Worm (Caenorhabditis elegans) whole organism, L1 larva: Measurements from ENCODE around the gene F28A12.10.
A peak's percentile ranks its signal among the peaks of the same experiment; 100 is the strongest.

Source experiments
- C16A3.4 ChIP-seq: fragments of 150-350 bp; optimal IDR thresholded peaks from 2 replicates; lab custom pipeline; 2014; ENCODE audit warnings: missing biosample characterization, missing genetic modification characterization
- F16B12.6 ChIP-seq: fragments of 150-350 bp; optimal IDR thresholded peaks from 2 replicates; lab custom pipeline; 2014; ENCODE audit warnings: missing biosample characterization, missing genetic modification characterization
- alr-1 ChIP-seq: fragments of 200-800 bp; sonication (Bioruptor generic); optimal IDR thresholded peaks from 2 replicates; lab custom pipeline; 2018; ENCODE audit warnings: borderline replicate concordance, mild to moderate bottlenecking, missing genetic modification characterization, missing compliant biosample characterization
- ceh-8 ChIP-seq: fragments of 200-800 bp; sonication (Bioruptor generic); optimal IDR thresholded peaks from 2 replicates; lab custom pipeline; 2018; ENCODE audit warnings: mild to moderate bottlenecking, missing genetic modification characterization, moderate library complexity, missing compliant biosample characterization
- ceh-88 ChIP-seq: fragments of 200-800 bp; sonication (Bioruptor generic); IDR thresholded peaks from 2 replicates; pipeline ENCODE4 v1.3.6; 2022; ENCODE audit warnings: missing genetic modification characterization, missing compliant biosample characterization
- ceh-90 ChIP-seq: sonication (generic microtip); optimal IDR thresholded peaks from 2 replicates; lab custom pipeline; 2016; ENCODE audit warnings: missing genetic modification characterization, missing compliant biosample characterization
- ces-1 ChIP-seq: fragments of 150-350 bp; optimal IDR thresholded peaks from 2 replicates; lab custom pipeline; 2014; ENCODE audit warnings: missing biosample characterization, missing genetic modification reagents, missing genetic modification characterization
- dsc-1 ChIP-seq: sonication (generic microtip); optimal IDR thresholded peaks from 2 replicates; lab custom pipeline; 2016; ENCODE audit warnings: mild to moderate bottlenecking, missing genetic modification characterization, missing compliant biosample characterization
- efl-1 ChIP-seq, 4 experiments: fragments of 150-350 bp; optimal IDR thresholded peaks in 3 of 4; peaks in 1 of 4; 1 replicate in 1 of 4; 2 replicates in 3 of 4; lab custom pipeline; 2014; ENCODE audit warnings: missing biosample characterization in 2 of 4, missing genetic modification characterization in 2 of 4, missing genetic modification reagents in 2 of 4
- egl-27 ChIP-seq, 2 experiments: fragments of 150-350 bp in 1 of 2; sonication (generic microtip); optimal IDR thresholded peaks; 3 replicates each; lab custom pipeline; 2017 to 2018; ENCODE audit warnings: missing biosample characterization in 2 of 2, missing genetic modification characterization in 2 of 2, missing genetic modification reagents in 2 of 2
- elt-3 ChIP-seq, 6 experiments: fragments of 150-350 bp in 1 of 6; sonication (generic microtip); optimal IDR thresholded peaks; 2 replicates each; lab custom pipeline; 2017 to 2018; ENCODE audit warnings: missing biosample characterization in 6 of 6, missing genetic modification characterization in 6 of 6, inconsistent platforms in 1 of 6
- ets-5 ChIP-seq: fragments of 200-800 bp; sonication (Bioruptor generic); IDR thresholded peaks from 2 replicates; pipeline ENCODE4 v1.3.6; 2022; ENCODE audit warnings: missing genetic modification characterization, missing compliant biosample characterization
- fkh-10 ChIP-seq: sonication (generic microtip); optimal IDR thresholded peaks from 2 replicates; lab custom pipeline; 2017; ENCODE audit warnings: missing biosample characterization, missing genetic modification reagents, missing genetic modification characterization
- fkh-4 ChIP-seq: sonication (generic microtip); optimal IDR thresholded peaks from 2 replicates; lab custom pipeline; 2016; ENCODE audit warnings: missing compliant biosample characterization, missing genetic modification characterization, borderline replicate concordance
- fkh-8 ChIP-seq: sonication (generic microtip); optimal IDR thresholded peaks from 2 replicates; lab custom pipeline; 2016; ENCODE audit warnings: mild to moderate bottlenecking, missing genetic modification characterization, missing compliant biosample characterization
- hlh-4 ChIP-seq: sonication (generic microtip); optimal IDR thresholded peaks from 2 replicates; lab custom pipeline; 2016; ENCODE audit warnings: mild to moderate bottlenecking, missing genetic modification characterization, missing compliant biosample characterization
- hpl-2 ChIP-seq: fragments of 150-350 bp; optimal IDR thresholded peaks from 2 replicates; lab custom pipeline; 2014; ENCODE audit warnings: missing biosample characterization, missing genetic modification reagents, missing genetic modification characterization
- irx-1 ChIP-seq: sonication (generic microtip); optimal IDR thresholded peaks from 2 replicates; lab custom pipeline; 2016; ENCODE audit warnings: missing genetic modification characterization, missing compliant biosample characterization
- jun-1 ChIP-seq: fragments of 150-350 bp; optimal IDR thresholded peaks from 2 replicates; lab custom pipeline; 2014; ENCODE audit warnings: missing biosample characterization, missing genetic modification reagents, missing genetic modification characterization
- lin-14 ChIP-seq: fragments of 200-800 bp; sonication (Bioruptor generic); optimal IDR thresholded peaks from 2 replicates; lab custom pipeline; 2018; ENCODE audit warnings: mild to moderate bottlenecking, missing genetic modification characterization, moderate library complexity, missing compliant biosample characterization
- lir-3 ChIP-seq: sonication (generic microtip); optimal IDR thresholded peaks from 2 replicates; lab custom pipeline; 2016; ENCODE audit warnings: mild to moderate bottlenecking, missing genetic modification characterization, moderate library complexity, missing compliant biosample characterization; ENCODE audit not compliant: poor library complexity
- lsy-2 ChIP-seq, 2 experiments: fragments of 150-350 bp; optimal IDR thresholded peaks; 2 replicates each; lab custom pipeline; 2014; ENCODE audit warnings: missing biosample characterization in 2 of 2, missing genetic modification characterization in 2 of 2
- mab-9 ChIP-seq: fragments of 200-800 bp; sonication (Bioruptor generic); IDR thresholded peaks from 2 replicates; pipeline ENCODE4 v1.3.6; 2022; ENCODE audit warnings: missing genetic modification reagents, missing genetic modification characterization, missing compliant biosample characterization
- mdl-1 ChIP-seq, 2 experiments: fragments of 150-350 bp; optimal IDR thresholded peaks; 2 replicates each; lab custom pipeline; 2014 to 2017; ENCODE audit warnings: missing biosample characterization in 2 of 2, missing genetic modification characterization in 2 of 2, inconsistent platforms in 1 of 2
- mef-2 ChIP-seq: fragments of 150-350 bp; optimal IDR thresholded peaks from 2 replicates; lab custom pipeline; 2014; ENCODE audit warnings: missing biosample characterization, missing genetic modification characterization
- mep-1 ChIP-seq: fragments of 150-350 bp; optimal IDR thresholded peaks from 2 replicates; lab custom pipeline; 2014; ENCODE audit warnings: missing biosample characterization, missing genetic modification characterization
- nhr-12 ChIP-seq: sonication (generic microtip); optimal IDR thresholded peaks from 2 replicates; lab custom pipeline; 2017; ENCODE audit warnings: missing biosample characterization, missing genetic modification characterization
- nhr-19 ChIP-seq: fragments of 200-800 bp; sonication (Bioruptor generic); conservative IDR thresholded peaks from 2 replicates; pipeline ENCODE4 v1.3.6; 2022; ENCODE audit warnings: missing genetic modification characterization, missing compliant biosample characterization
- nhr-20 ChIP-seq: sonication (generic microtip); optimal IDR thresholded peaks from 2 replicates; lab custom pipeline; 2016; ENCODE audit warnings: mild to moderate bottlenecking, missing genetic modification characterization, missing compliant biosample characterization
- nhr-28 ChIP-seq: fragments of 150-350 bp; optimal IDR thresholded peaks from 2 replicates; lab custom pipeline; 2014; ENCODE audit warnings: missing biosample characterization, missing genetic modification characterization
- nhr-47 ChIP-seq: sonication (generic microtip); optimal IDR thresholded peaks from 2 replicates; lab custom pipeline; 2016; ENCODE audit warnings: mild to moderate bottlenecking, missing genetic modification characterization, moderate library complexity, missing compliant biosample characterization
- nhr-71 ChIP-seq: sonication (generic microtip); optimal IDR thresholded peaks from 2 replicates; lab custom pipeline; 2016; ENCODE audit warnings: mild to moderate bottlenecking, missing genetic modification characterization, moderate library complexity, missing compliant biosample characterization
- nhr-77 ChIP-seq: fragments of 150-350 bp; optimal IDR thresholded peaks from 2 replicates; lab custom pipeline; 2014; ENCODE audit warnings: missing biosample characterization, missing genetic modification characterization
- nhr-85 ChIP-seq: sonication (generic microtip); peaks from one replicate; lab custom pipeline; 2016; ENCODE audit warnings: missing genetic modification characterization, inconsistent platforms, missing compliant biosample characterization
- nhr-90 ChIP-seq: sonication (generic microtip); optimal IDR thresholded peaks from 2 replicates; lab custom pipeline; 2016; ENCODE audit warnings: mild to moderate bottlenecking, missing genetic modification characterization, missing compliant biosample characterization; ENCODE audit not compliant: poor library complexity
- pax-3 ChIP-seq: fragments of 200-800 bp; sonication (Bioruptor generic); optimal IDR thresholded peaks from 2 replicates; lab custom pipeline; 2018; ENCODE audit warnings: mild to moderate bottlenecking, missing genetic modification characterization, moderate library complexity, missing compliant biosample characterization
- pqm-1 ChIP-seq: sonication (generic microtip); optimal IDR thresholded peaks from 3 replicates; lab custom pipeline; 2017; ENCODE audit warnings: missing biosample characterization, missing genetic modification characterization
- skn-1 ChIP-seq: fragments of 150-350 bp; optimal IDR thresholded peaks from 2 replicates; lab custom pipeline; 2014; ENCODE audit warnings: missing biosample characterization, missing genetic modification characterization
- snu-23 ChIP-seq: sonication (generic microtip); optimal IDR thresholded peaks from 2 replicates; lab custom pipeline; 2016; ENCODE audit warnings: missing genetic modification characterization, missing compliant biosample characterization
- sox-4 ChIP-seq: sonication (generic microtip); optimal IDR thresholded peaks from 2 replicates; lab custom pipeline; 2016; ENCODE audit warnings: missing genetic modification characterization, missing compliant biosample characterization
- sptf-1 ChIP-seq: fragments of 150-350 bp; optimal IDR thresholded peaks from 2 replicates; lab custom pipeline; 2014; ENCODE audit warnings: missing biosample characterization, missing genetic modification characterization
- sup-37 ChIP-seq: fragments of 200-800 bp; sonication (Bioruptor generic); optimal IDR thresholded peaks from 2 replicates; lab custom pipeline; 2018; ENCODE audit warnings: mild to moderate bottlenecking, missing genetic modification characterization, missing compliant biosample characterization
- tbx-2 ChIP-seq: sonication (generic microtip); optimal IDR thresholded peaks from 2 replicates; lab custom pipeline; 2016; ENCODE audit warnings: missing genetic modification characterization, missing compliant biosample characterization
- unc-130 ChIP-seq: fragments of 150-350 bp; optimal IDR thresholded peaks from 2 replicates; lab custom pipeline; 2017; ENCODE audit warnings: missing biosample characterization, missing genetic modification characterization, inconsistent platforms
- unc-98 ChIP-seq: fragments of 200-800 bp; sonication (Bioruptor generic); IDR thresholded peaks from 2 replicates; pipeline ENCODE4 v1.3.6; 2022; ENCODE audit warnings: missing genetic modification characterization, missing compliant biosample characterization
- vab-15 ChIP-seq: sonication (generic microtip); optimal IDR thresholded peaks from 2 replicates; lab custom pipeline; 2017; ENCODE audit warnings: missing genotype, mild to moderate bottlenecking, missing genetic modification characterization, missing compliant biosample characterization
- xbp-1 ChIP-seq: sonication (generic microtip); optimal IDR thresholded peaks from 2 replicates; lab custom pipeline; 2016; ENCODE audit warnings: missing genetic modification characterization, missing compliant biosample characterization
- zip-4 ChIP-seq: fragments of 200-800 bp; sonication (Bioruptor generic); optimal IDR thresholded peaks from 2 replicates; lab custom pipeline; 2018; ENCODE audit warnings: mild to moderate bottlenecking, missing genetic modification characterization, moderate library complexity, missing compliant biosample characterization
- ztf-4 ChIP-seq: fragments of 150-350 bp; optimal IDR thresholded peaks from 2 replicates; lab custom pipeline; 2014; ENCODE audit warnings: missing biosample characterization, missing genetic modification characterization

The F28A12.10 gene

DNA sequence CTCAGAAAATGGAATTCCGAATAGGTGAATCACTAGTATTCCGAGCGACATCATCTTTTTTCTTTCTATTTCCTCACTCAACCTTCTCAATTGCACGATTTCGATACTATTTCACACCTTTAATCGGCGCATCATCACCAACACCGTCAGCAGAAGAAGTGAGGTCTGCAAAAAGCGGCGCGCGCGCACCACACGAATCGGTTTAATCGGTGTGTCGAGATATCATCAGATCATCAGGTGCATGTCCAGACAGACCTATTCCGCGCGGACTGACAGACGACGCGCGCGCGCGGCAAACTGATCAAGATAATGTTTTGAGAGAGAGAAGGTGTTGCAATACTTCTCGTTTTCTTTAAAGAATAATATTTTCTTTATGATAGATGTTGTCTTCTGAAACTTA lies 22.9 kb upstream of the F28A12.10 start (continued):
- TF ChIP-seq mab-9 (GFP tag; lab: Robert Waterston, UW) (no peak), irx-1 (tag; lab: Kevin White, UChicago) (no peak), nhr-77 (tag; lab: Kevin White, UChicago) (no peak), nhr-28 (tag; lab: Kevin White, UChicago) (no peak), sptf-1 (tag; lab: Kevin White, UChicago) (no peak), ces-1 (no peak), fkh-10 (GFP tag; lab: Kevin White, UChicago) (no peak), pqm-1 (tag; lab: Kevin White, UChicago) (no peak)
- TF ChIP-seq, all 84 proteins: peak for 6

DNA sequence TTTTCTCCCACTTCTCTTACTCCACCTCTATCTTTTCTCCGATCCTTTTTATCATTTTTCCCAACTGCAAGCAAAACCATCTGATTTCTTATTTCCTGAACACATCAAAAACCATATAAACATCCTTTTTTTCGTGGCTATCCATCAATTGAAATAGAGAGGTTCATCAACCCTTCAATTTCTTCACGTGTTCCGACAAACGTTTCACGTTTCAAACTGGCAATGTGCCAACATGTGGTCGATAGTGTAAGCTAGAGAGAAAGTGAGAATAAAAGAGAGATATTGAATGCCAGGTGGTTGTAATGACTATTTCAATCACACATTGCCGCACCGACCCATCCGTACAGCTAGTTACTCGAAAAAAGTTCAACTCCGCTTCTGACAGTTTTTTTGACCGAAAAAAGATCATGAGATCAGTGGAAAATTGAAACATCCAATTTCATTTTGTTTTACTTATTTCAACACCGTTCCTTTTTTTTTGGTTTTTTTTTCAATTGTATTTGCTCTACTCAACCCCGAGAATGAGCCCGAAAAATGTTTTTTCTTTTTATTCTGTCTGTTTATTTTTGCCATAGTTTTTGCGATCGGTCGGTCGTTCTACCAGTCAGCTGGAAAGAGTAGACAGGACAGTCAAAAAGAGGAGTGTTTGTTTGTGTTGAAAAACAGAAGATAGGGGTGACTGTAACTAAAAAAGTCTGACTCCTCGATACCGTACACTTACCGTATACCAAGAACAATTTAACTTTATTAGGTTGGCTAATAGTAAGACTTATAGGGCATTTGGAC lies 21.2 kb upstream of the F28A12.10 start:
- peak; percentile 13 for TF ChIP-seq sup-37 (GFP tag; lab: Kevin White, UChicago)
- no peak for TF ChIP-seq hpl-2 (GFP tag; lab: Kevin White, UChicago)
- no peak for TF ChIP-seq mef-2 (tag; lab: Kevin White, UChicago)
- no peak for TF ChIP-seq ceh-88 (GFP tag; lab: Robert Waterston, UW)
- no peak for TF ChIP-seq mab-9 (GFP tag; lab: Robert Waterston, UW)
- TF ChIP-seq mep-1 = no peak
- peak; percentile 8 for TF ChIP-seq dsc-1 (tag; lab: Kevin White, UChicago)
- TF ChIP-seq lsy-2 (tag; optimal IDR thresholded peaks at IDR 0.05; lab: Kevin White, UChicago) = peak in 1 of 2 experiments; percentile 52
- peak; percentile 15 for TF ChIP-seq unc-130 (tag; lab: Kevin White, UChicago)
- no peak for TF ChIP-seq ceh-90 (tag; lab: Kevin White, UChicago)
- TF ChIP-seq jun-1 (tag; lab: Kevin White, UChicago) = no peak
- no peak for TF ChIP-seq unc-98
- TF ChIP-seq C16A3.4 (tag; lab: Kevin White, UChicago) = peak; percentile 2
- TF ChIP-seq nhr-90 (tag; lab: Kevin White, UChicago) = no peak
- TF ChIP-seq ztf-4 (tag; lab: Kevin White, UChicago) = peak; percentile 7
- no peak for TF ChIP-seq vab-15 (tag; lab: Kevin White, UChicago)
- no peak for TF ChIP-seq hlh-4
- no peak for TF ChIP-seq nhr-85 (tag; lab: Kevin White, UChicago)
- TF ChIP-seq efl-1 (optimal IDR thresholded peaks at IDR 0.05; lab: Kevin White, UChicago) = no peak
- peak in 1 of 2 experiments; percentile 77 for TF ChIP-seq efl-1 (GFP tag; optimal IDR thresholded peaks at IDR 0.05 in 1 of 2; lab: Kevin White, UChicago)
- no peak for TF ChIP-seq lir-3 (tag; lab: Kevin White, UChicago)
- TF ChIP-seq pax-3 (tag; lab: Kevin White, UChicago) = no peak
- no peak for TF ChIP-seq fkh-4 (tag; lab: Kevin White, UChicago)
- peak in 1 of 2 experiments; percentile 56 for TF ChIP-seq mdl-1 (tag; optimal IDR thresholded peaks at IDR 0.05; lab: Kevin White, UChicago)
- no peak for TF ChIP-seq egl-27 (tag; optimal IDR thresholded peaks at IDR 0.05; lab: Kevin White, UChicago)
- TF ChIP-seq ces-1 = no peak
- no peak for TF ChIP-seq pqm-1 (tag; lab: Kevin White, UChicago)
- TF ChIP-seq nhr-47 = no peak
- TF ChIP-seq lin-14 (GFP tag; lab: Kevin White, UChicago) = peak; percentile 77
- TF ChIP-seq nhr-71 (tag; lab: Kevin White, UChicago) = peak; percentile 60
- no peak for TF ChIP-seq alr-1 (tag; lab: Kevin White, UChicago)
- TF ChIP-seq tbx-2 (tag; lab: Kevin White, UChicago) = peak; percentile 8
- no peak for TF ChIP-seq F16B12.6
- TF ChIP-seq sox-4 (tag; lab: Kevin White, UChicago) = no peak
- TF ChIP-seq snu-23 (GFP tag; lab: Kevin White, UChicago) = peak; percentile 43
- no peak for TF ChIP-seq ceh-8 (GFP tag; lab: Kevin White, UChicago)
- TF ChIP-seq ets-5 (GFP tag; lab: Robert Waterston, UW) = no peak
- TF ChIP-seq nhr-77 (tag; lab: Kevin White, UChicago) = no peak
- TF ChIP-seq fkh-8 (tag; lab: Kevin White, UChicago) = no peak
- no peak for TF ChIP-seq skn-1
- no peak for TF ChIP-seq elt-3 (tag; optimal IDR thresholded peaks at IDR 0.05; lab: Kevin White, UChicago)
- TF ChIP-seq xbp-1 (tag; lab: Kevin White, UChicago) = no peak
- no peak for TF ChIP-seq zip-4
- no peak for TF ChIP-seq nhr-12 (tag; lab: Kevin White, UChicago)
- TF ChIP-seq nhr-19 (GFP tag; lab: Robert Waterston, UW) = no peak
- TF ChIP-seq nhr-20 (tag; lab: Kevin White, UChicago) = peak; percentile 36
